Fruit fly (Drosophila melanogaster) whole organism, embryonic: Measurements from ENCODE around the gene CG13627.

ENCODE experiments used
- B-H2 ChIP-seq: fragments of 200-800 bp; sonication (Bioruptor generic); optimal IDR thresholded peaks from 2 replicates; lab custom pipeline; 2018; ENCODE audit warnings: missing biosample characterization, mild to moderate bottlenecking, missing genetic modification characterization
- Bgb ChIP-seq: fragments of 200-800 bp; sonication (Bioruptor generic); IDR thresholded peaks from 2 replicates; pipeline ENCODE4 v1.3.6; 2022; ENCODE audit warnings: missing biosample characterization, missing genetic modification characterization; ENCODE audit not compliant: partially characterized antibody
- Blimp-1 ChIP-seq: fragments of 200-800 bp; sonication (Bioruptor generic); optimal IDR thresholded peaks from 3 replicates; lab custom pipeline; 2018; ENCODE audit warnings: missing biosample characterization, missing genetic modification characterization, mild to moderate bottlenecking, moderate library complexity, missing genetic modification reagents
- CG1024 ChIP-seq: fragments of 200-800 bp; sonication (Bioruptor generic); IDR thresholded peaks from 2 replicates; pipeline ENCODE4 v1.3.6; 2022; ENCODE audit warnings: missing biosample characterization, missing genetic modification characterization
- CG11247 ChIP-seq: fragments of 200-800 bp; sonication (Bioruptor generic); IDR thresholded peaks from 2 replicates; pipeline ENCODE4 v1.3.6; 2022; ENCODE audit warnings: missing biosample characterization, missing genetic modification characterization
- CG12744 ChIP-seq: fragments of 200-800 bp; sonication (Bioruptor generic); optimal IDR thresholded peaks from 2 replicates; lab custom pipeline; 2016; ENCODE audit warnings: missing biosample characterization, missing genetic modification characterization
- CG13296 ChIP-seq: fragments of 200-800 bp; sonication (Bioruptor generic); optimal IDR thresholded peaks from 3 replicates; lab custom pipeline; 2018; ENCODE audit warnings: missing biosample characterization, mild to moderate bottlenecking, missing genetic modification characterization
- CG14014 ChIP-seq: fragments of 200-800 bp; sonication (Bioruptor generic); IDR thresholded peaks from 2 replicates; pipeline ENCODE4 v1.3.6; 2022; ENCODE audit warnings: missing biosample characterization, missing genetic modification characterization
- CG16813 ChIP-seq: fragments of 200-800 bp; sonication (Bioruptor generic); IDR thresholded peaks from 3 replicates; pipeline ENCODE4 v1.3.6; 2022; ENCODE audit warnings: missing biosample characterization, missing genetic modification characterization; ENCODE audit not compliant: partially characterized antibody
- CG31388 ChIP-seq: fragments of 200-800 bp; sonication (Bioruptor generic); optimal IDR thresholded peaks from 2 replicates; lab custom pipeline; 2016; ENCODE audit warnings: missing biosample characterization, missing genetic modification characterization
- CG6854 ChIP-seq: fragments of 200-800 bp; sonication (Bioruptor generic); optimal IDR thresholded peaks from 3 replicates; lab custom pipeline; 2017; ENCODE audit warnings: missing biosample characterization, mild to moderate bottlenecking, missing genetic modification characterization
- CG8924 ChIP-seq: fragments of 200-800 bp; optimal IDR thresholded peaks from 3 replicates; lab custom pipeline; 2019; ENCODE audit warnings: missing biosample characterization, mild to moderate bottlenecking, missing genetic modification characterization, moderate library complexity
- CG9609 ChIP-seq: fragments of 200-800 bp; sonication (Bioruptor generic); optimal IDR thresholded peaks from 3 replicates; lab custom pipeline; 2016; ENCODE audit warnings: missing biosample characterization, missing genetic modification characterization
- CG9817 ChIP-seq: fragments of 200-800 bp; sonication (Bioruptor generic); optimal IDR thresholded peaks from 2 replicates; lab custom pipeline; 2018; ENCODE audit warnings: missing biosample characterization, mild to moderate bottlenecking, missing genetic modification characterization, moderate library complexity
- CG9876 ChIP-seq: fragments of 200-800 bp; sonication (Bioruptor generic); optimal IDR thresholded peaks from 2 replicates; lab custom pipeline; 2016; ENCODE audit warnings: missing biosample characterization, missing genetic modification characterization
- Dbx ChIP-seq: fragments of 200-800 bp; sonication (Bioruptor generic); IDR thresholded peaks from 3 replicates; pipeline ENCODE4 v1.3.6; 2022; ENCODE audit warnings: missing biosample characterization, missing genetic modification characterization
- Dip2 ChIP-seq: fragments of 200-800 bp; sonication (Bioruptor generic); IDR thresholded peaks from 2 replicates; pipeline ENCODE4 v1.3.6; 2022; ENCODE audit warnings: missing biosample characterization, missing genetic modification characterization
- ERR ChIP-seq: fragments of 200-800 bp; sonication (Bioruptor generic); optimal IDR thresholded peaks from 2 replicates; lab custom pipeline; 2016; ENCODE audit warnings: missing biosample characterization, missing genetic modification characterization
- Elba2 ChIP-seq: fragments of 200-800 bp; sonication (Bioruptor generic); optimal IDR thresholded peaks from 3 replicates; lab custom pipeline; 2016; ENCODE audit warnings: missing biosample characterization, missing genetic modification characterization
- Fer1 ChIP-seq: fragments of 200-800 bp; sonication (Bioruptor generic); optimal IDR thresholded peaks from 2 replicates; lab custom pipeline; 2017; ENCODE audit warnings: missing biosample characterization, mild to moderate bottlenecking, missing genetic modification characterization
- Fer3 ChIP-seq: fragments of 200-800 bp; sonication (Bioruptor generic); optimal IDR thresholded peaks from 2 replicates; lab custom pipeline; 2018; ENCODE audit warnings: missing biosample characterization, mild to moderate bottlenecking, missing genetic modification characterization, moderate library complexity
- HLH3B ChIP-seq: fragments of 200-800 bp; sonication (Bioruptor generic); IDR thresholded peaks from 2 replicates; pipeline ENCODE4 v1.3.6; 2022; ENCODE audit warnings: missing biosample characterization, missing genetic modification characterization
- Lpt ChIP-seq: fragments of >200 bp; optimal IDR thresholded peaks from 2 replicates; lab custom pipeline; 2018; ENCODE audit warnings: missing biosample characterization, missing genetic modification characterization
- Oaz ChIP-seq: fragments of 200-800 bp; sonication (Bioruptor generic); IDR thresholded peaks from 2 replicates; pipeline ENCODE4 v1.3.6; 2022; ENCODE audit warnings: missing biosample characterization, missing genetic modification characterization
- Rfx ChIP-seq: fragments of 200-800 bp; sonication (Bioruptor generic); IDR thresholded peaks from 2 replicates; pipeline ENCODE4 v1.3.6; 2022; ENCODE audit warnings: missing biosample characterization, missing genetic modification characterization
- Ssrp ChIP-seq: fragments of 200-800 bp; sonication (Bioruptor generic); optimal IDR thresholded peaks from 2 replicates; lab custom pipeline; 2018; ENCODE audit warnings: missing biosample characterization, mild to moderate bottlenecking, missing genetic modification characterization, moderate library complexity
- Stat92E ChIP-seq, 3 experiments: fragments of >200 bp in 2 of 3; fragments of 200-800 bp in 1 of 3; sonication (Bioruptor generic) in 1 of 3; optimal IDR thresholded peaks; 2 replicates each; lab custom pipeline; 2017 to 2019; ENCODE audit warnings: missing biosample characterization in 3 of 3, missing genetic modification characterization in 3 of 3, mild to moderate bottlenecking in 1 of 3, moderate library complexity in 1 of 3
- Tbp ChIP-seq: fragments of >200 bp; optimal IDR thresholded peaks from 2 replicates; lab custom pipeline; 2018; ENCODE audit warnings: missing biosample characterization, missing genetic modification characterization
- ap ChIP-seq: fragments of 200-800 bp; sonication (Bioruptor generic); IDR thresholded peaks from 2 replicates; pipeline ENCODE4 v1.3.6; 2022; ENCODE audit warnings: missing biosample characterization, missing genetic modification characterization
- br ChIP-seq: fragments of >200 bp; optimal IDR thresholded peaks from 2 replicates; lab custom pipeline; 2017
- cato ChIP-seq: fragments of 200-800 bp; sonication (Bioruptor generic); optimal IDR thresholded peaks from 2 replicates; lab custom pipeline; 2016; ENCODE audit warnings: missing biosample characterization, missing genetic modification characterization, borderline replicate concordance
- crc ChIP-seq: fragments of 200-800 bp; sonication (Bioruptor generic); optimal IDR thresholded peaks from 2 replicates; lab custom pipeline; 2016; ENCODE audit warnings: missing biosample characterization, missing genetic modification characterization
- crol ChIP-seq: fragments of 200-800 bp; sonication (Bioruptor generic); IDR thresholded peaks from 2 replicates; pipeline ENCODE4 v1.3.6; 2022; ENCODE audit warnings: missing biosample characterization, missing genetic modification characterization
- dm ChIP-seq: fragments of 200-800 bp; sonication (Bioruptor generic); optimal IDR thresholded peaks from 3 replicates; lab custom pipeline; 2016; ENCODE audit warnings: missing biosample characterization, missing genetic modification characterization
- ewg ChIP-seq: fragments of 200-800 bp; sonication (Bioruptor generic); optimal IDR thresholded peaks from 3 replicates; lab custom pipeline; 2017; ENCODE audit warnings: mild to moderate bottlenecking, missing biosample characterization, missing genetic modification reagents, missing genetic modification characterization
- eyg ChIP-seq: fragments of 200-800 bp; sonication (Bioruptor generic); optimal IDR thresholded peaks from 3 replicates; lab custom pipeline; 2016; ENCODE audit warnings: missing biosample characterization, missing genetic modification characterization
- fd102C ChIP-seq: fragments of 200-800 bp; sonication (Bioruptor generic); optimal IDR thresholded peaks from 2 replicates; lab custom pipeline; 2018; ENCODE audit warnings: missing biosample characterization, mild to moderate bottlenecking, missing genetic modification characterization, moderate library complexity
- ftz-f1 ChIP-seq: fragments of 200-800 bp; sonication (Bioruptor generic); optimal IDR thresholded peaks from 2 replicates; lab custom pipeline; 2016; ENCODE audit warnings: missing biosample characterization, missing genetic modification characterization
- fu2 ChIP-seq: fragments of 200-800 bp; sonication (Bioruptor generic); optimal IDR thresholded peaks from 2 replicates; lab custom pipeline; 2016; ENCODE audit warnings: missing biosample characterization, missing genetic modification characterization
- grau ChIP-seq: fragments of 200-800 bp; optimal IDR thresholded peaks from 3 replicates; lab custom pipeline; 2019; ENCODE audit warnings: missing biosample characterization, mild to moderate bottlenecking, missing genetic modification characterization, moderate library complexity
- gro ChIP-seq: fragments of 200-800 bp; sonication (Bioruptor generic); optimal IDR thresholded peaks from 2 replicates; lab custom pipeline; 2016; ENCODE audit warnings: missing biosample characterization, missing genetic modification characterization
- hb ChIP-seq: fragments of 200-800 bp; sonication (Bioruptor generic); IDR thresholded peaks from 3 replicates; pipeline ENCODE4 v1.3.6; 2022; ENCODE audit warnings: missing biosample characterization, missing genetic modification characterization; ENCODE audit not compliant: partially characterized antibody
- kni ChIP-seq: fragments of 200-800 bp; sonication (Bioruptor generic); optimal IDR thresholded peaks from 3 replicates; lab custom pipeline; 2017; ENCODE audit warnings: mild to moderate bottlenecking, missing biosample characterization, missing genetic modification reagents, missing genetic modification characterization
- maf-S ChIP-seq: fragments of 200-800 bp; sonication (Bioruptor generic); optimal IDR thresholded peaks from 2 replicates; lab custom pipeline; 2016; ENCODE audit warnings: missing biosample characterization, missing genetic modification characterization
- pfk ChIP-seq: fragments of 200-800 bp; sonication (Bioruptor generic); optimal IDR thresholded peaks from 2 replicates; lab custom pipeline; 2018; ENCODE audit warnings: missing biosample characterization, mild to moderate bottlenecking, missing genetic modification characterization, moderate library complexity
- psq ChIP-seq: fragments of 200-800 bp; sonication (Bioruptor generic); optimal IDR thresholded peaks from 2 replicates; lab custom pipeline; 2017; ENCODE audit warnings: missing biosample characterization, missing genetic modification characterization
- sens-2 ChIP-seq: fragments of 200-800 bp; sonication (Bioruptor generic); IDR thresholded peaks from 2 replicates; pipeline ENCODE4 v1.3.6; 2022; ENCODE audit warnings: missing biosample characterization, missing genetic modification characterization
- tgo ChIP-seq: fragments of 200-800 bp; sonication (Bioruptor generic); IDR thresholded peaks from 3 replicates; pipeline ENCODE4 v1.3.6; 2022; ENCODE audit warnings: missing biosample characterization, missing genetic modification characterization
- tup ChIP-seq: fragments of 200-800 bp; sonication (Bioruptor generic); optimal IDR thresholded peaks from 2 replicates; lab custom pipeline; 2016; ENCODE audit warnings: missing biosample characterization, mild to moderate bottlenecking, missing genetic modification characterization, moderate library complexity
- twi ChIP-seq: fragments of 200-800 bp; optimal IDR thresholded peaks from 2 replicates; lab custom pipeline; 2019; ENCODE audit warnings: missing biosample characterization, mild to moderate bottlenecking, missing genetic modification characterization, moderate library complexity
- unc-4 ChIP-seq: fragments of 200-800 bp; sonication (Bioruptor generic); IDR thresholded peaks from 2 replicates; pipeline ENCODE4 v1.3.6; 2022; ENCODE audit warnings: missing biosample characterization, missing genetic modification characterization; ENCODE audit not compliant: partially characterized antibody
- zen ChIP-seq: fragments of 200-800 bp; sonication (Bioruptor generic); optimal IDR thresholded peaks from 3 replicates; lab custom pipeline; 2018; ENCODE audit warnings: missing biosample characterization, mild to moderate bottlenecking, missing genetic modification characterization, moderate library complexity

CG13627 gene

DNA sequence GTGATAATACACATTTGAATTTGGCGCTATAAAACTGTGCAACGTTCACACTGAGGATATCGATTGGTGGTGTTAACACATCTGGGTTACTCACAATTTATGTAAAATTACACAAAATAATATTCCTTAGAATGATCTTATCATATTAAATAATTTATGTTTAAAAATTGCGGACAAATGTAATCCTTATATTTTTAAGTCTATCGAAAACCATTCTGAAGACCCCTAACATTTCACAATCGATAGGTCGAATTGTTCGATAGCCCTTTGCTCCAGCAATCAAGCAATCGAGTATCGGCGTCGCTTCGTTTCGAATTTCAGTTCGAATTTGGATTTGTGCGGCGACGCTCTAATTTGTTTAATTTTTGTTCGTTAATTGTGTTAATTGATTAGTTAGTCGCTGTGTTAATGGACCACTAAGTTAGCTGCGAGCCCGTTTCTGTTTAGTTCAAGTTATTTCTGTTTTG, 41.0 kb downstream of the CG13627 start, which contains the start of gene asp (continued):
- TF ChIP-seq ap, result no peak
- no peak for TF ChIP-seq zen (tag; lab: Kevin White, UChicago)
- TF ChIP-seq CG1024 (GFP tag; lab: Robert Waterston, UW), result 0 out of 2 replicates have a peak, but pooled peaks have one; percentile 14
- no peak for TF ChIP-seq CG31388 (GFP tag; lab: Kevin White, UChicago)
- no peak for TF ChIP-seq Oaz (GFP tag; lab: Robert Waterston, UW)
- peak; percentile 76 for TF ChIP-seq unc-4
- no peak for TF ChIP-seq kni (GFP tag; lab: Kevin White, UChicago)
- TF ChIP-seq CG6854 (GFP tag; lab: Kevin White, UChicago), result no peak
- peak; percentile 24 for TF ChIP-seq CG8924 (tag; lab: Kevin White, UChicago)
- no peak for TF ChIP-seq pfk (GFP tag; lab: Kevin White, UChicago)
- no peak for TF ChIP-seq Ssrp (tag; lab: Kevin White, UChicago)
- no peak for TF ChIP-seq CG9609
- TF ChIP-seq Blimp-1 (GFP tag; lab: Kevin White, UChicago), result peak; percentile 35
- no peak for TF ChIP-seq fu2 (GFP tag; lab: Kevin White, UChicago)
- peak; percentile 80 for TF ChIP-seq Bgb (GFP tag; lab: Robert Waterston, UW)
- no peak for TF ChIP-seq crc
- TF ChIP-seq Dip2 (GFP tag; lab: Robert Waterston, UW), result no peak
- no peak for TF ChIP-seq Lpt (GFP tag; lab: Kevin White, UChicago)
- no peak for TF ChIP-seq maf-S
- no peak for TF ChIP-seq Elba2 (GFP tag; lab: Kevin White, UChicago)
- TF ChIP-seq twi (tag; lab: Kevin White, UChicago), result no peak
- no peak for TF ChIP-seq Rfx (GFP tag; lab: Robert Waterston, UW)
- peak; percentile 21; the same call in 1 of the 3 replicates for TF ChIP-seq tgo (GFP tag; lab: Robert Waterston, UW)
- no peak for TF ChIP-seq CG12744
- TF ChIP-seq hb (GFP tag; lab: Robert Waterston, UW), result peak; percentile 84
- no peak for TF ChIP-seq CG11247 (GFP tag; lab: Robert Waterston, UW)
- TF ChIP-seq ewg (GFP tag; lab: Kevin White, UChicago), result no peak
- TF ChIP-seq grau (tag; lab: Kevin White, UChicago), result no peak
- no peak for TF ChIP-seq eyg (GFP tag; lab: Kevin White, UChicago)
- no peak for TF ChIP-seq B-H2 (GFP tag; lab: Kevin White, UChicago)
- no peak for TF ChIP-seq HLH3B (GFP tag; lab: Robert Waterston, UW)
- no peak for TF ChIP-seq br (lab: Kevin White, UChicago)
- no peak for TF ChIP-seq CG9876 (GFP tag; lab: Kevin White, UChicago)
- no peak for TF ChIP-seq tup (GFP tag; lab: Kevin White, UChicago)
- no peak for TF ChIP-seq gro (GFP tag; lab: Kevin White, UChicago)
- TF ChIP-seq Stat92E (GFP tag; optimal IDR thresholded peaks at IDR 0.05; lab: Kevin White, UChicago), result no peak
- TF ChIP-seq CG16813 (GFP tag; lab: Robert Waterston, UW), result peak; percentile 89
- TF ChIP-seq crol (GFP tag; lab: Robert Waterston, UW), result no peak
- TF ChIP-seq dm (GFP tag; lab: Kevin White, UChicago), result no peak
- TF ChIP-seq CG14014 (GFP tag; lab: Robert Waterston, UW), result no peak
- no peak for TF ChIP-seq psq (GFP tag; lab: Kevin White, UChicago)
- TF ChIP-seq CG9817 (tag; lab: Kevin White, UChicago), result no peak
- TF ChIP-seq ftz-f1 (GFP tag; lab: Kevin White, UChicago), result no peak
- no peak for TF ChIP-seq Dbx (GFP tag; lab: Robert Waterston, UW)
- TF ChIP-seq ERR (GFP tag; lab: Kevin White, UChicago), result no peak
- TF ChIP-seq Tbp (GFP tag; lab: Kevin White, UChicago), result no peak
- TF ChIP-seq Fer3 (tag; lab: Kevin White, UChicago), result no peak
- no peak for TF ChIP-seq Fer1 (GFP tag; lab: Kevin White, UChicago)
- no peak for TF ChIP-seq cato
- TF ChIP-seq fd102C, result no peak
- TF ChIP-seq CG13296 (GFP tag; lab: Kevin White, UChicago), result no peak
- no peak for TF ChIP-seq sens-2
